Fruit fly (Drosophila melanogaster): Measurements from ENCODE around the gene CG10163.
A peak's percentile ranks its signal among the peaks of the same experiment; 100 is the strongest.

Gene CG10163

dm6 chr3L:6258660-6259059, at the start of gene CG10163:
TSS of gene CG10163 (minus strand) at chr3L:6258760.
- TF ChIP-seq Dbx (GFP tag; IDR thresholded peaks at IDR 0.05) (no peak), CG1647 (GFP tag; optimal IDR thresholded peaks at IDR 0.05) (no peak), CG12769 (tag; optimal IDR thresholded peaks at IDR 0.05) (no peak), ham (GFP tag; IDR thresholded peaks at IDR 0.05) (no peak), mirr (GFP tag; optimal IDR thresholded peaks at IDR 0.05) (no peak), corto (GFP tag; optimal IDR thresholded peaks at IDR 0.05) (no peak), BEAF-32 (GFP tag; optimal IDR thresholded peaks at IDR 0.05) (no peak), Asciz (GFP tag; optimal IDR thresholded peaks at IDR 0.05) (no peak), bsh (GFP tag; optimal IDR thresholded peaks at IDR 0.05) (no peak), CG10209 (GFP tag; optimal IDR thresholded peaks at IDR 0.05) (no peak), Ets65A (GFP tag) (no peak), Meics (GFP tag; optimal IDR thresholded peaks at IDR 0.05) (no peak), NK7.1 (GFP tag; optimal IDR thresholded peaks at IDR 0.05) (no peak), Hey (tag; optimal IDR thresholded peaks at IDR 0.05) (no peak)

dm6 chr3L:6307298-6307697, 48.7 kb upstream of the CG10163 start:
- no peak for TF ChIP-seq CG14860 (GFP tag; IDR thresholded peaks at IDR 0.05; ENCODE audit: partially characterized antibody)
- TF ChIP-seq crol (GFP tag; IDR thresholded peaks at IDR 0.05): no peak
- peak; percentile 59 for TF ChIP-seq Drgx (GFP tag; IDR thresholded peaks at IDR 0.05)

- no peak for TF ChIP-seq grn (GFP tag; optimal IDR thresholded peaks at IDR 0.05)
- peak; percentile 58 for TF ChIP-seq Drgx (GFP tag; IDR thresholded peaks at IDR 0.05)
- no peak for TF ChIP-seq CG17612 (GFP tag; IDR thresholded peaks at IDR 0.05)
Observed at dm6 chr3L:6304859-6305258, 46.3 kb upstream of the CG10163 start.

- TF ChIP-seq D19A (tag; optimal IDR thresholded peaks at IDR 0.05) (peak; percentile 7), CG12299 (tag; optimal IDR thresholded peaks at IDR 0.05) (no peak)
Observed at dm6 chr3L:6302500-6302899, 43.9 kb upstream of the CG10163 start.

- TF ChIP-seq CG8388 (GFP tag; optimal IDR thresholded peaks at IDR 0.05) (peak; percentile 55), CG11695 (GFP tag; IDR thresholded peaks at IDR 0.05) (no peak)
Observed at dm6 chr3L:6296611-6297010, 38.1 kb upstream of the CG10163 start.

- TF ChIP-seq Dll (GFP tag; IDR thresholded peaks at IDR 0.05; ENCODE audit: partially characterized antibody): 0 out of 4 replicates have a peak, but pooled peaks have one; percentile 28
- no peak for TF ChIP-seq tup (GFP tag; optimal IDR thresholded peaks at IDR 0.05)
- TF ChIP-seq CG13296 (GFP tag; optimal IDR thresholded peaks at IDR 0.05): no peak
- TF ChIP-seq corto (GFP tag; optimal IDR thresholded peaks at IDR 0.05): peak; percentile 20
- no peak for TF ChIP-seq Dp (GFP tag; optimal IDR thresholded peaks at IDR 0.05)
- TF ChIP-seq H15 (GFP tag; IDR thresholded peaks at IDR 0.05): peak; percentile 12; the same call in 1 of the 3 replicates
- TF ChIP-seq pzg (GFP tag; optimal IDR thresholded peaks at IDR 0.05): no peak
- no peak for TF ChIP-seq ham (GFP tag; IDR thresholded peaks at IDR 0.05)
- no peak for TF ChIP-seq odd (GFP tag; optimal IDR thresholded peaks at IDR 0.05)
- no peak for TF ChIP-seq CG13424 (tag; optimal IDR thresholded peaks at IDR 0.05)
- TF ChIP-seq BEAF-32 (GFP tag; optimal IDR thresholded peaks at IDR 0.05): peak; percentile 3
- TF ChIP-seq nom (GFP tag; optimal IDR thresholded peaks at IDR 0.05): peak; percentile 55
- peak; percentile 67 for TF ChIP-seq Drgx (GFP tag; IDR thresholded peaks at IDR 0.05)
- peak; percentile 37 for TF ChIP-seq lbe (GFP tag; optimal IDR thresholded peaks at IDR 0.05)
- TF ChIP-seq Hsf (GFP tag; optimal IDR thresholded peaks at IDR 0.05): no peak
Observed at dm6 chr3L:6285412-6285811, 26.9 kb upstream of the CG10163 start.
